Fruit fly (Drosophila melanogaster) whole organism, prepupa: ENCODE measurements around the gene Coq5.
A peak's percentile ranks its signal among the peaks of the same experiment; 100 is the strongest.

Experiments used
- CG10631 ChIP-seq: fragments of 200-800 bp; sonication (Bioruptor generic); optimal IDR thresholded peaks from 2 replicates; lab custom pipeline; 2016; ENCODE audit warnings: missing biosample characterization, missing genetic modification characterization
- CG11294 ChIP-seq: fragments of 200-800 bp; sonication (Bioruptor generic); IDR thresholded peaks from 2 replicates; pipeline ENCODE4 v1.3.6; 2022; ENCODE audit warnings: missing biosample characterization, missing genetic modification characterization
- CG11902 ChIP-seq: fragments of 200-800 bp; sonication (Bioruptor generic); optimal IDR thresholded peaks from 3 replicates; lab custom pipeline; 2016; ENCODE audit warnings: missing biosample characterization, missing genetic modification characterization
- CG16779 ChIP-seq: fragments of 200-800 bp; sonication (Bioruptor generic); optimal IDR thresholded peaks from 3 replicates; lab custom pipeline; 2017; ENCODE audit warnings: missing biosample characterization, mild to moderate bottlenecking, missing genetic modification characterization
- CG3032 ChIP-seq: fragments of 200-800 bp; optimal IDR thresholded peaks from 2 replicates; lab custom pipeline; 2019; ENCODE audit warnings: missing biosample characterization, mild to moderate bottlenecking, missing genetic modification characterization, moderate library complexity
- CG32006 ChIP-seq: fragments of 200-800 bp; sonication (Bioruptor generic); optimal IDR thresholded peaks from 3 replicates; lab custom pipeline; 2017; ENCODE audit warnings: missing biosample characterization, mild to moderate bottlenecking, missing genetic modification characterization
- CG34406 ChIP-seq: fragments of 200-800 bp; sonication (Bioruptor generic); optimal IDR thresholded peaks from 3 replicates; lab custom pipeline; 2016; ENCODE audit warnings: missing biosample characterization, missing genetic modification characterization
- CG3919 ChIP-seq: fragments of 200-800 bp; sonication (Bioruptor generic); optimal IDR thresholded peaks from 3 replicates; lab custom pipeline; 2016; ENCODE audit warnings: missing biosample characterization, missing genetic modification characterization
- CG4318 ChIP-seq: fragments of 200-800 bp; sonication (Bioruptor generic); optimal IDR thresholded peaks from 3 replicates; lab custom pipeline; 2017; ENCODE audit warnings: missing biosample characterization, mild to moderate bottlenecking, missing genetic modification characterization
- CG6808 ChIP-seq: fragments of 200-800 bp; sonication (Bioruptor generic); optimal IDR thresholded peaks from 3 replicates; lab custom pipeline; 2017; ENCODE audit warnings: missing biosample characterization, missing genetic modification characterization, mild to moderate bottlenecking, moderate library complexity, missing genetic modification reagents
- CG6854 ChIP-seq: fragments of 200-800 bp; sonication (Bioruptor generic); optimal IDR thresholded peaks from 2 replicates; lab custom pipeline; 2017; ENCODE audit warnings: missing biosample characterization, mild to moderate bottlenecking, missing genetic modification characterization
- CG7368 ChIP-seq: fragments of 200-800 bp; sonication (Bioruptor generic); optimal IDR thresholded peaks from 3 replicates; lab custom pipeline; 2016; ENCODE audit warnings: missing biosample characterization, missing genetic modification characterization
- CG8119 ChIP-seq: fragments of 200-800 bp; sonication (Bioruptor generic); IDR thresholded peaks from 3 replicates; pipeline ENCODE4 v1.3.6; 2022; ENCODE audit warnings: missing biosample characterization, missing genetic modification characterization
- CG8632 ChIP-seq: fragments of 200-800 bp; sonication (Bioruptor generic); optimal IDR thresholded peaks from 3 replicates; lab custom pipeline; 2016; ENCODE audit warnings: missing biosample characterization, missing genetic modification characterization
- Eip78C ChIP-seq: fragments of 200-800 bp; sonication (Bioruptor generic); peaks from one replicate; lab custom pipeline; 2016; ENCODE audit warnings: missing biosample characterization, missing genetic modification characterization
- Ets96B ChIP-seq: fragments of 200-800 bp; optimal IDR thresholded peaks from 2 replicates; lab custom pipeline; 2019; ENCODE audit warnings: missing biosample characterization, mild to moderate bottlenecking, missing genetic modification characterization, moderate library complexity
- Gug ChIP-seq: fragments of 200-800 bp; sonication (Bioruptor generic); IDR thresholded peaks from 2 replicates; pipeline ENCODE4 v1.3.6; 2022; ENCODE audit warnings: missing biosample characterization, missing genetic modification characterization
- Hr39 ChIP-seq: fragments of 200-800 bp; sonication (Bioruptor generic); optimal IDR thresholded peaks from 2 replicates; lab custom pipeline; 2016; ENCODE audit warnings: missing biosample characterization, missing genetic modification characterization
- Lpt ChIP-seq: fragments of 200-800 bp; sonication (Bioruptor generic); optimal IDR thresholded peaks from 3 replicates; lab custom pipeline; 2016; ENCODE audit warnings: missing biosample characterization, missing genetic modification characterization
- OdsH ChIP-seq: fragments of 200-800 bp; sonication (Bioruptor generic); optimal IDR thresholded peaks from 3 replicates; lab custom pipeline; 2016; ENCODE audit warnings: missing biosample characterization, missing genetic modification characterization
- Sox15 ChIP-seq: fragments of 200-800 bp; sonication (Bioruptor generic); optimal IDR thresholded peaks from 3 replicates; lab custom pipeline; 2016; ENCODE audit warnings: missing biosample characterization, missing genetic modification characterization
- cyc ChIP-seq: fragments of 200-800 bp; sonication (Bioruptor generic); optimal IDR thresholded peaks from 3 replicates; lab custom pipeline; 2016; ENCODE audit warnings: missing biosample characterization, missing genetic modification characterization
- esn ChIP-seq: fragments of 200-800 bp; sonication (Bioruptor generic); optimal IDR thresholded peaks from 2 replicates; lab custom pipeline; 2016; ENCODE audit warnings: missing biosample characterization, mild to moderate bottlenecking, missing genetic modification characterization, moderate library complexity
- fd85E ChIP-seq: fragments of 200-800 bp; sonication (Bioruptor generic); optimal IDR thresholded peaks from 3 replicates; lab custom pipeline; 2016; ENCODE audit warnings: missing biosample characterization, missing genetic modification characterization
- fkh ChIP-seq: fragments of 200-800 bp; sonication (Bioruptor generic); optimal IDR thresholded peaks from 3 replicates; lab custom pipeline; 2017; ENCODE audit warnings: missing biosample characterization, mild to moderate bottlenecking, missing genetic modification characterization, moderate library complexity
- lz ChIP-seq: fragments of 200-800 bp; sonication (Bioruptor generic); optimal IDR thresholded peaks from 3 replicates; lab custom pipeline; 2016; ENCODE audit warnings: missing biosample characterization, missing genetic modification characterization
- net ChIP-seq: fragments of 200-800 bp; sonication (Bioruptor generic); optimal IDR thresholded peaks from 3 replicates; lab custom pipeline; 2016; ENCODE audit warnings: missing biosample characterization, missing genetic modification characterization
- pdm3 ChIP-seq: fragments of 200-800 bp; sonication (Bioruptor generic); optimal IDR thresholded peaks from 3 replicates; lab custom pipeline; 2016; ENCODE audit warnings: missing biosample characterization, missing genetic modification characterization
- spab ChIP-seq: fragments of 200-800 bp; sonication (Bioruptor generic); optimal IDR thresholded peaks from 2 replicates; lab custom pipeline; 2017; ENCODE audit warnings: missing biosample characterization, mild to moderate bottlenecking, missing genetic modification characterization, missing genetic modification reagents
- svp ChIP-seq: fragments of 200-800 bp; sonication (Bioruptor generic); peaks from one replicate; lab custom pipeline; 2016; ENCODE audit warnings: missing biosample characterization, missing genetic modification characterization
- vri ChIP-seq: fragments of 200-800 bp; sonication (Bioruptor generic); optimal IDR thresholded peaks from 3 replicates; lab custom pipeline; 2016; ENCODE audit warnings: missing biosample characterization, mild to moderate bottlenecking, missing genetic modification characterization

Coq5 gene

DNA sequence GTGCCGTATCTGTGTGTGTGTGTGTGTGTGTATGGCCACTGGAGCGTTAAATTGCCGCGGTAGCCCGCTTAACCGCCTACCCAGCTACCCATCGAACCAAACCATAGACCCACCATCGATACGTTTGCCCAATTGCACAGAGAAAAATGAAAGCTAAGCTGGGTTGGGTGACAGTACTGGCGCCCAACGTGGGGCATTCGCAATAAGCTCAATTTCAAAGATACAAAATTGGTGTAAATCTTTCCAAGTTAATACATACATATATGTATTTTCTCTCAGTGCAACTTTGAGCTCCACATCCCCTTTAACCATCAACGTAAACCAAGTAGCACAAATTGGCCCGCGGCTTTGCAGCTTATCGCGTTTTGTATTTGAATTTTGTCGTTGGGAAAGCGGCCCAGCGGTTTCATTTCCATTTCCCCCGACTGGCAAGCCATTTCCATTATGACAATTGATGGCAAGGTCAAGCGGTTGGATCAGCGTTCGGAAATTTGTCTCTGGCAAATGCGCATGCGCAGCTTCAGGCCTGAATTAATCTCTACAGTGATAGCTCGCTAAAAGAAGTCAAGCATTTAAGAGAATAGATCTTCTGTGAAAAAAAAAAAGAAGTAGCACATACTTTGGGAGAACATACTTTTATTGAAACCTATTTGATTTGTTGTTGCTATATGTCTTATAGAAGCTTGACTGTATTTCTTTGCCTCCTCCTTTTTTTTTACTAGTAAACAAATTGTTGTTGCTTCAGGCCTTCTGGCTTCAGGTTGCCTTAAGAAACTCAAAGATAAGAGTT lies 38.2 kb upstream of the Coq5 start (continued):
- TF ChIP-seq net (GFP tag; lab: Kevin White, UChicago) (peak; percentile 22), Lpt (GFP tag; lab: Kevin White, UChicago) (peak; percentile 5), CG7368 (no peak), CG3032 (tag; lab: Kevin White, UChicago) (no peak), Hr39 (GFP tag; lab: Kevin White, UChicago) (no peak), CG11294 (peak; percentile 65), Sox15 (no peak), CG6854 (GFP tag; lab: Kevin White, UChicago) (no peak), cyc (no peak), CG3919 (GFP tag; lab: Kevin White, UChicago) (peak; percentile 14), fd85E (no peak), CG10631 (GFP tag; lab: Kevin White, UChicago) (peak; percentile 20), pdm3 (GFP tag; lab: Kevin White, UChicago) (peak; percentile 23), lz (GFP tag; lab: Kevin White, UChicago) (peak; percentile 7), spab (GFP tag; lab: Kevin White, UChicago) (no peak), CG4318 (peak; percentile 53)

DNA sequence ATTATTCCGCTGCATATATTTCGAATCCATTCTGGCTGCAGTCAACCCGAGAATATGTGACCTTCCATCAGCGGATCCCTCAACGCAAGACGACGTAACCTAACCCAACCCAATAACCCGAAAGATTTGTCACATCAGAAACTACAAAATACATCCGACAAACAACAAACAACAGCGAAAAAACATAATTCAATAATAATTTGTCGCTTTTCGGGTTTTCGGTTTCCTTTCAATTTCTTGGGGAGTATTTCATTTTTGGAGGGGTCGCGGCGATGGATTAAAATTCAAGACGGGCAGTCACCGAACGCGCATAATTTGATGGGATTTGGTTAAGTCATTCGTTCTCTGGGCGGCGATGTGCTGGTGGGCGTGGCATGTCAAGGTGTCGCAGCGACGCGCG lies 36.6 kb upstream of the Coq5 start:
- TF ChIP-seq svp (GFP tag; lab: Kevin White, UChicago): peak; percentile 28
- TF ChIP-seq Gug (GFP tag; lab: Robert Waterston, UW): no peak
- TF ChIP-seq CG6854 (GFP tag; lab: Kevin White, UChicago): no peak
- no peak for TF ChIP-seq OdsH (GFP tag; lab: Kevin White, UChicago)

DNA sequence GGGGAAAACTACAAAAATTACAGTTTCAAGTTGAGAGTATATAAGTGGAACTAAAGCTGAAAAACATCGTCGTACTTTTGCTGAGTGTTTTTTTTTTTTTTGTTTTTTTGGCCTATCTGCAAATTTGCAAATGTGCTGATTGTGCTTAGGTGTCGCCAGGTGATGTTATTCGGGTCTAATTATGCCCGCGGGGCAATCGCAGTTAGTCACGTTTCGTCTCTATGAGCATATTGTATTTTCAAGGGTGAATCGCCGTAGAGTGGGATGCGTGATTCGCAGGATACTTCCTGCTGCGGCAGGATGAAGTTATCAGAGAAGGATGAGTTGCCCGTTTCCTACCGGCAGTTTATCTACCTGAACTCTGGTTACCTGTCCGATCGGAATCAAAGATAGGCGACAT lies 35.5 kb upstream of the Coq5 start:
- no peak for TF ChIP-seq CG7368

DNA sequence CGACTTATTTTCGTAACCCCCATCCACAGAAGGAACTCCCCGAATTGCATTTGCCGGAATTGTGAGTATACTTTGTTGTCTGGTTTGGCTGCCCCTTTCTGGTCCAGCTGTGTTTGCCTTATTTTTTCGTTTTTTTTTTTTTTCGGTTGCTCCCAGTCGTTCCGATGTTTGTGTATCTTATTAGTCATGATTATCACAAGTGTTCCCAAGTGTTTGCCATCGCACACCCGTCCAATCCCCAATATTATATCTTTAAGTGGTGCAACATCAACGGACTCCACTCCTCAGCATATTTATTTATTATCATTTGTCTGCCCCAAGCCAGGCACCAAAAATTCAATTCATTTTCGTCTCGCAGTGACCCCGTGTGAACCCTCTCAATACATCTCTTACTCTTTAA lies 34.9 kb upstream of the Coq5 start:
- no peak for TF ChIP-seq CG6808 (GFP tag; lab: Kevin White, UChicago)
- TF ChIP-seq vri (GFP tag; lab: Kevin White, UChicago): peak; percentile 29
- TF ChIP-seq CG16779 (tag; lab: Kevin White, UChicago): no peak
- TF ChIP-seq svp (GFP tag; lab: Kevin White, UChicago): peak; percentile 16
- TF ChIP-seq Ets96B (tag; lab: Kevin White, UChicago): no peak
- no peak for TF ChIP-seq esn (GFP tag; lab: Kevin White, UChicago)
- no peak for TF ChIP-seq fd85E
- no peak for TF ChIP-seq pdm3 (GFP tag; lab: Kevin White, UChicago)
- TF ChIP-seq CG11902: no peak
- TF ChIP-seq lz (GFP tag; lab: Kevin White, UChicago): no peak
- TF ChIP-seq Eip78C (GFP tag; lab: Kevin White, UChicago): no peak
- no peak for TF ChIP-seq CG32006 (GFP tag; lab: Kevin White, UChicago)
- TF ChIP-seq CG8119 (GFP tag; lab: Robert Waterston, UW): no peak
- TF ChIP-seq CG10631 (GFP tag; lab: Kevin White, UChicago): no peak
- peak; percentile 56 for TF ChIP-seq fkh (GFP tag; lab: Kevin White, UChicago)
- TF ChIP-seq spab (GFP tag; lab: Kevin White, UChicago): no peak
- TF ChIP-seq CG34406: no peak

dm6 chrX:13228208-13228606 lies 33.9 kb upstream of the Coq5 start:
- peak; percentile 8 for TF ChIP-seq Eip78C (GFP tag; lab: Kevin White, UChicago)
- no peak for TF ChIP-seq CG8632
